Fruit fly (Drosophila melanogaster) whole organism, embryonic: ENCODE data around the gene Tyler.

Experiments
- Asciz ChIP-seq: fragments of 200-800 bp; sonication (Bioruptor generic); optimal IDR thresholded peaks from 2 replicates; lab custom pipeline; 2017; ENCODE audit warnings: missing biosample characterization, mild to moderate bottlenecking, missing genetic modification characterization, missing genetic modification reagents
- Awh ChIP-seq: fragments of 200-800 bp; sonication (Bioruptor generic); IDR thresholded peaks from 2 replicates; pipeline ENCODE4, ENCODE4 v1.3.6; 2022; ENCODE audit warnings: missing biosample characterization, missing genetic modification characterization
- Blimp-1 ChIP-seq: fragments of 200-800 bp; sonication (Bioruptor generic); optimal IDR thresholded peaks from 3 replicates; lab custom pipeline; 2018; ENCODE audit warnings: missing biosample characterization, missing genetic modification characterization, mild to moderate bottlenecking, moderate library complexity, missing genetic modification reagents
- C15 ChIP-seq: fragments of 200-800 bp; sonication (Bioruptor generic); IDR thresholded peaks from 3 replicates; pipeline ENCODE4 v1.3.6; 2022; ENCODE audit warnings: missing biosample characterization, missing genetic modification characterization
- CG11560 ChIP-seq: fragments of 200-800 bp; sonication (Bioruptor generic); IDR thresholded peaks from 3 replicates; pipeline ENCODE4 v1.3.6; 2022; ENCODE audit warnings: missing biosample characterization, missing genetic modification characterization
- CG12155 ChIP-seq: fragments of 200-800 bp; sonication (Bioruptor generic); optimal IDR thresholded peaks from 3 replicates; lab custom pipeline; 2016; ENCODE audit warnings: missing biosample characterization, missing genetic modification characterization
- CG12236 ChIP-seq: fragments of 200-800 bp; sonication (Bioruptor generic); optimal IDR thresholded peaks from 2 replicates; lab custom pipeline; 2016; ENCODE audit warnings: missing biosample characterization, missing genetic modification characterization
- CG16779 ChIP-seq: fragments of 200-800 bp; sonication (Bioruptor generic); IDR thresholded peaks from 2 replicates; pipeline ENCODE4 v1.3.6; 2022; ENCODE audit warnings: missing biosample characterization, missing genetic modification characterization
- CG1792 ChIP-seq: fragments of 200-800 bp; sonication (Bioruptor generic); optimal IDR thresholded peaks from 2 replicates; lab custom pipeline; 2016; ENCODE audit warnings: missing biosample characterization, missing genetic modification characterization
- CG18476 ChIP-seq: fragments of 200-800 bp; sonication (Bioruptor generic); optimal IDR thresholded peaks from 2 replicates; lab custom pipeline; 2016; ENCODE audit warnings: missing biosample characterization, mild to moderate bottlenecking, missing genetic modification characterization
- CG18764 ChIP-seq: fragments of 200-800 bp; sonication (Bioruptor generic); optimal IDR thresholded peaks from 3 replicates; lab custom pipeline; 2016; ENCODE audit warnings: missing biosample characterization, missing genetic modification characterization
- CG2120 ChIP-seq: fragments of 200-800 bp; sonication (Bioruptor generic); optimal IDR thresholded peaks from 3 replicates; lab custom pipeline; 2016; ENCODE audit warnings: missing biosample characterization, missing genetic modification characterization
- CG31224 ChIP-seq: fragments of 200-800 bp; sonication (Bioruptor generic); IDR thresholded peaks from 2 replicates; pipeline ENCODE4 v1.3.6; 2022; ENCODE audit warnings: missing biosample characterization, missing genetic modification characterization
- CG4282 ChIP-seq: fragments of 200-800 bp; sonication (Bioruptor generic); optimal IDR thresholded peaks from 2 replicates; lab custom pipeline; 2016; ENCODE audit warnings: missing biosample characterization, missing genetic modification characterization
- CG6254 ChIP-seq: fragments of 200-800 bp; sonication (Bioruptor generic); optimal IDR thresholded peaks from 3 replicates; lab custom pipeline; 2017; ENCODE audit warnings: mild to moderate bottlenecking, missing biosample characterization, missing genetic modification reagents, missing genetic modification characterization
- CG6683 ChIP-seq: fragments of 200-800 bp; sonication (Bioruptor generic); optimal IDR thresholded peaks from 2 replicates; lab custom pipeline; 2017; ENCODE audit warnings: missing biosample characterization, mild to moderate bottlenecking, missing genetic modification characterization, missing genetic modification reagents
- CG7372 ChIP-seq: fragments of 200-800 bp; sonication (Bioruptor generic); IDR thresholded peaks from 2 replicates; pipeline ENCODE4 v1.3.6; 2022; ENCODE audit warnings: missing biosample characterization, missing genetic modification characterization
- CG9932 ChIP-seq: fragments of 200-800 bp; sonication (Bioruptor generic); IDR thresholded peaks from 2 replicates; pipeline ENCODE4 v1.3.6; 2022; ENCODE audit warnings: missing biosample characterization, missing genetic modification characterization
- CHES-1-like ChIP-seq: fragments of 200-800 bp; sonication (Bioruptor generic); optimal IDR thresholded peaks from 2 replicates; lab custom pipeline; 2016; ENCODE audit warnings: missing biosample characterization, missing genetic modification characterization
- Drgx ChIP-seq: fragments of 200-800 bp; sonication (Bioruptor generic); IDR thresholded peaks from 2 replicates; pipeline ENCODE4 v1.3.6; 2022; ENCODE audit warnings: missing biosample characterization, missing genetic modification characterization
- ERR ChIP-seq: fragments of 200-800 bp; sonication (Bioruptor generic); optimal IDR thresholded peaks from 2 replicates; lab custom pipeline; 2016; ENCODE audit warnings: missing biosample characterization, missing genetic modification characterization
- HHEX ChIP-seq: fragments of 200-800 bp; sonication (Bioruptor generic); optimal IDR thresholded peaks from 3 replicates; lab custom pipeline; 2017; ENCODE audit warnings: missing biosample characterization, mild to moderate bottlenecking, missing genetic modification characterization, missing genetic modification reagents
- Hmx ChIP-seq: fragments of 200-800 bp; sonication (Bioruptor generic); optimal IDR thresholded peaks from 2 replicates; lab custom pipeline; 2016; ENCODE audit warnings: missing biosample characterization, missing genetic modification characterization
- Hr51 ChIP-seq, 2 experiments: fragments of 200-800 bp; sonication (Bioruptor generic); optimal IDR thresholded peaks; 2 replicates in 1 of 2; 3 replicates in 1 of 2; lab custom pipeline; 2016 to 2018; ENCODE audit warnings: missing biosample characterization in 2 of 2, missing genetic modification characterization in 2 of 2, mild to moderate bottlenecking in 1 of 2, moderate library complexity in 1 of 2
- MESR4 ChIP-seq: fragments of 200-800 bp; sonication (Bioruptor generic); optimal IDR thresholded peaks from 2 replicates; lab custom pipeline; 2018; ENCODE audit warnings: missing biosample characterization, mild to moderate bottlenecking, missing genetic modification characterization, moderate library complexity
- NK7.1 ChIP-seq: fragments of 200-800 bp; sonication (Bioruptor generic); optimal IDR thresholded peaks from 3 replicates; lab custom pipeline; 2016; ENCODE audit warnings: missing biosample characterization, missing genetic modification characterization
- Sry-β ChIP-seq: fragments of 200-800 bp; sonication (Bioruptor generic); optimal IDR thresholded peaks from 2 replicates; lab custom pipeline; 2018; ENCODE audit warnings: missing biosample characterization, mild to moderate bottlenecking, missing genetic modification characterization, moderate library complexity
- Ssrp ChIP-seq: fragments of 200-800 bp; sonication (Bioruptor generic); optimal IDR thresholded peaks from 2 replicates; lab custom pipeline; 2018; ENCODE audit warnings: missing biosample characterization, mild to moderate bottlenecking, missing genetic modification characterization, moderate library complexity
- ase ChIP-seq: fragments of 200-800 bp; sonication (Bioruptor generic); IDR thresholded peaks from 3 replicates; pipeline ENCODE4 v1.3.6; 2022; ENCODE audit warnings: missing biosample characterization, missing genetic modification characterization
- dpn ChIP-seq, 2 experiments: fragments of 200-800 bp; sonication (Bioruptor generic); optimal IDR thresholded peaks; 3 replicates each; lab custom pipeline; 2016; ENCODE audit warnings: missing biosample characterization in 2 of 2, missing genetic modification characterization in 2 of 2
- esg ChIP-seq: fragments of 200-800 bp; sonication (Bioruptor generic); conservative IDR thresholded peaks from 2 replicates; pipeline ENCODE4 v1.3.6; 2022; ENCODE audit warnings: missing biosample characterization, missing genetic modification characterization
- exex ChIP-seq: fragments of 200-800 bp; sonication (Bioruptor generic); optimal IDR thresholded peaks from 4 replicates; lab custom pipeline; 2018; ENCODE audit warnings: missing biosample characterization, mild to moderate bottlenecking, missing genetic modification characterization, moderate library complexity
- fd3F ChIP-seq: fragments of 200-800 bp; sonication (Bioruptor generic); optimal IDR thresholded peaks from 2 replicates; lab custom pipeline; 2018; ENCODE audit warnings: missing biosample characterization, mild to moderate bottlenecking, missing genetic modification characterization, moderate library complexity
- fd96Cb ChIP-seq: fragments of 200-800 bp; sonication (Bioruptor generic); optimal IDR thresholded peaks from 2 replicates; lab custom pipeline; 2018; ENCODE audit warnings: missing biosample characterization, mild to moderate bottlenecking, missing genetic modification characterization, moderate library complexity
- ftz-f1 ChIP-seq: fragments of 200-800 bp; sonication (Bioruptor generic); optimal IDR thresholded peaks from 2 replicates; lab custom pipeline; 2016; ENCODE audit warnings: missing biosample characterization, missing genetic modification characterization
- h ChIP-seq: fragments of >200 bp; optimal IDR thresholded peaks from 2 replicates; lab custom pipeline; 2017
- ind ChIP-seq: fragments of 200-800 bp; sonication (Bioruptor generic); optimal IDR thresholded peaks from 3 replicates; lab custom pipeline; 2016; ENCODE audit warnings: missing biosample characterization, missing genetic modification characterization
- kah ChIP-seq: fragments of 200-800 bp; sonication (Bioruptor generic); optimal IDR thresholded peaks from 2 replicates; lab custom pipeline; 2018; ENCODE audit warnings: missing biosample characterization, mild to moderate bottlenecking, missing genetic modification characterization
- luna ChIP-seq: fragments of 200-800 bp; sonication (Bioruptor generic); optimal IDR thresholded peaks from 2 replicates; lab custom pipeline; 2016; ENCODE audit warnings: missing biosample characterization, missing genetic modification characterization
- phol ChIP-seq: fragments of 200-800 bp; sonication (Bioruptor generic); optimal IDR thresholded peaks from 3 replicates; lab custom pipeline; 2018; ENCODE audit warnings: missing biosample characterization, mild to moderate bottlenecking, missing genetic modification characterization, moderate library complexity
- psq ChIP-seq: fragments of 200-800 bp; sonication (Bioruptor generic); optimal IDR thresholded peaks from 2 replicates; lab custom pipeline; 2017; ENCODE audit warnings: missing biosample characterization, missing genetic modification characterization
- sens ChIP-seq: fragments of 200-800 bp; sonication (Bioruptor generic); peaks from one replicate; lab custom pipeline; 2016; ENCODE audit warnings: missing biosample characterization, missing genetic modification characterization
- sqz ChIP-seq: fragments of 200-800 bp; sonication (Bioruptor generic); optimal IDR thresholded peaks from 3 replicates; lab custom pipeline; 2018; ENCODE audit warnings: missing biosample characterization, mild to moderate bottlenecking, missing genetic modification characterization
- sug ChIP-seq: fragments of 200-800 bp; optimal IDR thresholded peaks from 2 replicates; lab custom pipeline; 2019; ENCODE audit warnings: missing biosample characterization, mild to moderate bottlenecking, missing genetic modification characterization, moderate library complexity
- tgo ChIP-seq: fragments of 200-800 bp; sonication (Bioruptor generic); IDR thresholded peaks from 3 replicates; pipeline ENCODE4 v1.3.6; 2022; ENCODE audit warnings: missing biosample characterization, missing genetic modification characterization
- tll ChIP-seq, 2 experiments: fragments of 200-800 bp in 1 of 2; fragments of >200 bp in 1 of 2; sonication (Bioruptor generic) in 1 of 2; optimal IDR thresholded peaks; 2 replicates each; lab custom pipeline; 2017 to 2019; ENCODE audit warnings: missing biosample characterization in 2 of 2, missing genetic modification characterization in 2 of 2, mild to moderate bottlenecking in 1 of 2, moderate library complexity in 1 of 2
- tx ChIP-seq: fragments of 200-800 bp; sonication (Bioruptor generic); optimal IDR thresholded peaks from 2 replicates; lab custom pipeline; 2016; ENCODE audit warnings: missing biosample characterization, missing genetic modification characterization
- unpg ChIP-seq: fragments of 200-800 bp; sonication (Bioruptor generic); optimal IDR thresholded peaks from 3 replicates; lab custom pipeline; 2018; ENCODE audit warnings: missing biosample characterization, mild to moderate bottlenecking, missing genetic modification characterization, moderate library complexity
- usp ChIP-seq: fragments of >200 bp; optimal IDR thresholded peaks from 2 replicates; lab custom pipeline; 2017; ENCODE audit warnings: missing biosample characterization, missing genetic modification characterization
- zfh1 ChIP-seq: fragments of 200-800 bp; sonication (Bioruptor generic); IDR thresholded peaks from 3 replicates; pipeline ENCODE4 v1.3.6; 2022; ENCODE audit warnings: missing biosample characterization, missing genetic modification characterization

The Tyler gene

dm6 chrX:19597684-19598363 lies 13.5 kb upstream of the Tyler start, which contains the start of gene RpS10b (continued):
- peak; percentile 41 for TF ChIP-seq CG7372 (GFP tag; lab: Robert Waterston, UW)
- peak; percentile 67; the same call in 1 of the 2 replicates for TF ChIP-seq CG16779 (GFP tag; lab: Robert Waterston, UW)
- TF ChIP-seq exex (tag; lab: Kevin White, UChicago), result peak; percentile 66
- TF ChIP-seq CG9932 (GFP tag; lab: Robert Waterston, UW), result peak; percentile 55
- peak; percentile 88 for TF ChIP-seq phol
- peak; percentile 95 for TF ChIP-seq HHEX (GFP tag; lab: Kevin White, UChicago)
- peak; percentile 57 for TF ChIP-seq Blimp-1 (GFP tag; lab: Kevin White, UChicago)
- peak; percentile 58 to 79 for TF ChIP-seq dpn (GFP tag; optimal IDR thresholded peaks at IDR 0.05; lab: Kevin White, UChicago)
- TF ChIP-seq sug (tag; lab: Kevin White, UChicago), result peak; percentile 88
- TF ChIP-seq tgo (GFP tag; lab: Robert Waterston, UW), result peak; percentile 38; the same call in 2 of the 3 replicates
- TF ChIP-seq tx (GFP tag; lab: Kevin White, UChicago), result peak; percentile 76
- TF ChIP-seq fd96Cb (tag; lab: Kevin White, UChicago), result peak; percentile 56
- TF ChIP-seq Awh (GFP tag; lab: Robert Waterston, UW), result peak; percentile 82
- no peak for TF ChIP-seq usp (GFP tag; lab: Kevin White, UChicago)
- peak; percentile 89 for TF ChIP-seq kah (GFP tag; lab: Kevin White, UChicago)
- peak; percentile 86 for TF ChIP-seq zfh1 (GFP tag; lab: Robert Waterston, UW)
- 0 out of 2 replicates have a peak, but pooled peaks have one; percentile 19 for TF ChIP-seq esg
- TF ChIP-seq CG18476 (GFP tag; lab: Kevin White, UChicago), result peak; percentile 70
- TF ChIP-seq ase (GFP tag; lab: Robert Waterston, UW), result peak; percentile 78
- peak; percentile 77 for TF ChIP-seq fd3F (GFP tag; lab: Kevin White, UChicago)
- peak; percentile 89 for TF ChIP-seq CG1792 (GFP tag; lab: Kevin White, UChicago)
- no peak for TF ChIP-seq Hmx (GFP tag; lab: Kevin White, UChicago)
- TF ChIP-seq Hr51 (GFP tag; optimal IDR thresholded peaks at IDR 0.05; lab: Kevin White, UChicago), result peak; percentile 78
- peak; percentile 59 for TF ChIP-seq CG31224 (GFP tag; lab: Robert Waterston, UW)
- peak; percentile 42 for TF ChIP-seq psq (GFP tag; lab: Kevin White, UChicago)
- TF ChIP-seq Asciz (GFP tag; lab: Kevin White, UChicago), result peak; percentile 94
- TF ChIP-seq CG6683 (GFP tag; lab: Kevin White, UChicago), result peak; percentile 84
- TF ChIP-seq luna (GFP tag; lab: Kevin White, UChicago), result peak; percentile 47
- peak; percentile 82 for TF ChIP-seq unpg (GFP tag; lab: Kevin White, UChicago)
- peak; percentile 56 for TF ChIP-seq ftz-f1 (GFP tag; lab: Kevin White, UChicago)
- TF ChIP-seq CG11560, result peak; percentile 73; the same call in 1 of the 3 replicates
- peak; percentile 62 for TF ChIP-seq CG12155 (GFP tag; lab: Kevin White, UChicago)
- peak; percentile 34; the same call in 1 of the 2 replicates for TF ChIP-seq Drgx
- TF ChIP-seq CG4282, result no peak
- TF ChIP-seq Ssrp (tag; lab: Kevin White, UChicago), result peak; percentile 55
- TF ChIP-seq CG12236 (GFP tag; lab: Kevin White, UChicago), result peak; percentile 88
- peak; percentile 96 for TF ChIP-seq sens
- TF ChIP-seq CG6254, result peak; percentile 90
- TF ChIP-seq CG18764 (GFP tag; lab: Kevin White, UChicago), result peak; percentile 83
- no peak for TF ChIP-seq h (lab: Kevin White, UChicago)
- TF ChIP-seq CG2120 (GFP tag; lab: Kevin White, UChicago), result peak; percentile 65
- peak; percentile 40 for TF ChIP-seq ERR (GFP tag; lab: Kevin White, UChicago)
- TF ChIP-seq sqz (GFP tag; lab: Kevin White, UChicago), result peak; percentile 94
- TF ChIP-seq tll (GFP tag; optimal IDR thresholded peaks at IDR 0.05; lab: Kevin White, UChicago), result peak; percentile 31 to 38
- peak; percentile 94 for TF ChIP-seq NK7.1 (GFP tag; lab: Kevin White, UChicago)
- TF ChIP-seq ind (GFP tag; lab: Kevin White, UChicago), result peak; percentile 72
- peak; percentile 25; the same call in 1 of the 3 replicates for TF ChIP-seq C15 (GFP tag; lab: Robert Waterston, UW)
- TF ChIP-seq MESR4 (GFP tag; lab: Kevin White, UChicago), result peak; percentile 97
- peak; percentile 56 for TF ChIP-seq Sry-β
- TF ChIP-seq CHES-1-like (GFP tag; lab: Kevin White, UChicago), result peak; percentile 94
